Worm (Caenorhabditis elegans) whole organism, L1 larva: Measurements from ENCODE around the gene taap-1.

Experiments used
- egl-27 ChIP-seq, 2 experiments: fragments of 150-350 bp in 1 of 2; sonication (generic microtip); optimal IDR thresholded peaks; 3 replicates each; lab custom pipeline; 2017 to 2018; ENCODE audit warnings: missing biosample characterization in 2 of 2, missing genetic modification characterization in 2 of 2, missing genetic modification reagents in 2 of 2
- fkh-10 ChIP-seq: sonication (generic microtip); optimal IDR thresholded peaks from 2 replicates; lab custom pipeline; 2017; ENCODE audit warnings: missing biosample characterization, missing genetic modification reagents, missing genetic modification characterization
- fkh-8 ChIP-seq: sonication (generic microtip); optimal IDR thresholded peaks from 2 replicates; lab custom pipeline; 2016; ENCODE audit warnings: mild to moderate bottlenecking, missing genetic modification characterization, missing compliant biosample characterization
- lin-39 ChIP-seq: fragments of 150-350 bp; optimal IDR thresholded peaks from 2 replicates; lab custom pipeline; 2014; ENCODE audit warnings: missing biosample characterization, missing genetic modification reagents, missing genetic modification characterization
- lir-3 ChIP-seq: sonication (generic microtip); optimal IDR thresholded peaks from 2 replicates; lab custom pipeline; 2016; ENCODE audit warnings: mild to moderate bottlenecking, missing genetic modification characterization, moderate library complexity, missing compliant biosample characterization; ENCODE audit not compliant: poor library complexity
- mdl-1 ChIP-seq, 2 experiments: fragments of 150-350 bp; optimal IDR thresholded peaks; 2 replicates each; lab custom pipeline; 2014 to 2017; ENCODE audit warnings: missing biosample characterization in 2 of 2, missing genetic modification characterization in 2 of 2, inconsistent platforms in 1 of 2
- nhr-11 ChIP-seq: fragments of 150-350 bp; optimal IDR thresholded peaks from 2 replicates; lab custom pipeline; 2014; ENCODE audit warnings: missing biosample characterization, missing genetic modification characterization
- skn-1 ChIP-seq: fragments of 150-350 bp; optimal IDR thresholded peaks from 2 replicates; lab custom pipeline; 2014; ENCODE audit warnings: missing biosample characterization, missing genetic modification characterization
- snu-23 ChIP-seq: sonication (generic microtip); optimal IDR thresholded peaks from 2 replicates; lab custom pipeline; 2016; ENCODE audit warnings: missing genetic modification characterization, missing compliant biosample characterization
- unc-130 ChIP-seq: fragments of 150-350 bp; optimal IDR thresholded peaks from 2 replicates; lab custom pipeline; 2017; ENCODE audit warnings: missing biosample characterization, missing genetic modification characterization, inconsistent platforms

DNA sequence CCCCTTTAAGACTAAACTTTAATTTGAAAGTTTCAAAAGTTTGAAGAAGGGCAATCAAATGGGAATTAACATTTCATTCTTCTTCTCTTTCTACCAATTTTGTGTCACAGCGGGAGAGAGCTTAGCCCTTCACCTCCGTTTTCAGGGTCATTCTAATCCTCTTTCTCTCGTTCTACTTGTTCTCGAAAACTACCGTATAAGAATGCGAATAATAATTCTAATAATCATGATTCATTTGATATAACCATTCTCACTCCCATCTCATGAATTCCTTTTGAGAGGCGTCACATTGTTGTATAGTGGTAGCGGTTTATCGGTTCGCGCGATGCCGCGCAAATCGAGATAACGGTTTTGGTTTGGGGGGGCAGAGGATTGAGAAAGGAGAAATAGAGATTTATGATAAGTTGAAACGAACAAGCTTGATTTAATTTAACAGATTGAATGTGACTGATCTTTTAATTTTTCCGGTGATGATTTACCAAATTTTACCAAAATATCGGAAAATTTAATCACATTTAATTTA is 45.6 kb upstream of the taap-1 start:
- TF ChIP-seq fkh-10 (GFP tag; lab: Kevin White, UChicago) (no peak), unc-130 (tag; lab: Kevin White, UChicago) (no peak), mdl-1 (tag; optimal IDR thresholded peaks at IDR 0.05; lab: Kevin White, UChicago) (no peak), egl-27 (tag; optimal IDR thresholded peaks at IDR 0.05; lab: Kevin White, UChicago) (no peak), snu-23 (GFP tag; lab: Kevin White, UChicago) (peak; percentile 13), lin-39 (no peak), fkh-8 (tag; lab: Kevin White, UChicago) (no peak), skn-1 (tag; lab: Kevin White, UChicago) (no peak), lir-3 (tag; lab: Kevin White, UChicago) (no peak), nhr-11 (no peak)
